Fruit fly (Drosophila melanogaster) whole organism, prepupa: ENCODE data around the gene CG14451.

ENCODE experiments used
- CG34406 ChIP-seq: fragments of 200-800 bp; sonication (Bioruptor generic); optimal IDR thresholded peaks from 3 replicates; lab custom pipeline; 2016; ENCODE audit warnings: missing biosample characterization, missing genetic modification characterization
- eg ChIP-seq: fragments of 200-800 bp; sonication (Bioruptor generic); IDR thresholded peaks from 3 replicates; pipeline ENCODE4 v1.3.6; 2022; ENCODE audit warnings: missing biosample characterization, missing genetic modification characterization
- salr ChIP-seq, 2 experiments: fragments of 200-800 bp; sonication (Bioruptor generic); optimal IDR thresholded peaks; 3 replicates each; lab custom pipeline; 2016 to 2018; ENCODE audit warnings: missing biosample characterization in 2 of 2, missing genetic modification characterization in 2 of 2, mild to moderate bottlenecking in 1 of 2

- peak; percentile 58 to 91 for TF ChIP-seq salr (GFP tag; optimal IDR thresholded peaks at IDR 0.05; lab: Kevin White, UChicago)
- peak; percentile 86 for TF ChIP-seq CG34406
- TF ChIP-seq eg: peak; percentile 84
Measured at dm6 chr3L:22741389-22742120, 19.7 kb upstream of the CG14451 start, which contains the start of gene CG7369.
